Worm (Caenorhabditis elegans) whole organism, L1 larva: ENCODE results near the gene T01D3.3.

Source experiments
- C04F5.9 ChIP-seq: sonication (generic microtip); optimal IDR thresholded peaks from 2 replicates; lab custom pipeline; 2016; ENCODE audit warnings: missing genetic modification characterization, missing compliant biosample characterization
- C16A3.4 ChIP-seq: fragments of 150-350 bp; optimal IDR thresholded peaks from 2 replicates; lab custom pipeline; 2014; ENCODE audit warnings: missing biosample characterization, missing genetic modification characterization
- F16B12.6 ChIP-seq: fragments of 150-350 bp; optimal IDR thresholded peaks from 2 replicates; lab custom pipeline; 2014; ENCODE audit warnings: missing biosample characterization, missing genetic modification characterization
- Y116A8C.19 ChIP-seq: sonication (generic microtip); optimal IDR thresholded peaks from 2 replicates; lab custom pipeline; 2016; ENCODE audit warnings: missing compliant biosample characterization, missing genetic modification characterization, borderline replicate concordance
- aha-1 ChIP-seq: fragments of 150-350 bp; optimal IDR thresholded peaks from 2 replicates; lab custom pipeline; 2014; ENCODE audit warnings: missing biosample characterization, missing genetic modification characterization
- aly-2 ChIP-seq: fragments of 150-350 bp; optimal IDR thresholded peaks from 2 replicates; lab custom pipeline; 2014; ENCODE audit warnings: missing biosample characterization, missing genetic modification characterization
- ama-1 ChIP-seq: fragments of 150-350 bp; optimal IDR thresholded peaks from 2 replicates; lab custom pipeline; 2014
- ceh-8 ChIP-seq: fragments of 200-800 bp; sonication (Bioruptor generic); optimal IDR thresholded peaks from 2 replicates; lab custom pipeline; 2018; ENCODE audit warnings: mild to moderate bottlenecking, missing genetic modification characterization, moderate library complexity, missing compliant biosample characterization
- ceh-82 ChIP-seq, 3 experiments: fragments of 150-350 bp in 1 of 3; sonication (generic microtip) in 2 of 3; optimal IDR thresholded peaks; 2 replicates each; lab custom pipeline; 2014 to 2017; ENCODE audit warnings: missing biosample characterization in 3 of 3, missing genetic modification characterization in 3 of 3
- ceh-90 ChIP-seq: sonication (generic microtip); optimal IDR thresholded peaks from 2 replicates; lab custom pipeline; 2016; ENCODE audit warnings: missing genetic modification characterization, missing compliant biosample characterization
- dsc-1 ChIP-seq: sonication (generic microtip); optimal IDR thresholded peaks from 2 replicates; lab custom pipeline; 2016; ENCODE audit warnings: mild to moderate bottlenecking, missing genetic modification characterization, missing compliant biosample characterization
- efl-1 ChIP-seq, 4 experiments: fragments of 150-350 bp; optimal IDR thresholded peaks in 3 of 4; peaks in 1 of 4; 1 replicate in 1 of 4; 2 replicates in 3 of 4; lab custom pipeline; 2014; ENCODE audit warnings: missing biosample characterization in 2 of 4, missing genetic modification characterization in 2 of 4, missing genetic modification reagents in 2 of 4
- egl-13 ChIP-seq: sonication (generic microtip); optimal IDR thresholded peaks from 2 replicates; lab custom pipeline; 2016; ENCODE audit warnings: missing genotype, missing genetic modification reagents, missing genetic modification characterization, missing compliant biosample characterization
- elt-2 ChIP-seq: sonication (generic microtip); optimal IDR thresholded peaks from 2 replicates; lab custom pipeline; 2016; ENCODE audit warnings: missing genetic modification characterization, mild to moderate bottlenecking, inconsistent platforms, missing compliant biosample characterization, missing genetic modification reagents
- fkh-4 ChIP-seq: sonication (generic microtip); optimal IDR thresholded peaks from 2 replicates; lab custom pipeline; 2016; ENCODE audit warnings: missing compliant biosample characterization, missing genetic modification characterization, borderline replicate concordance
- fos-1 ChIP-seq: fragments of 150-350 bp; optimal IDR thresholded peaks from 2 replicates; lab custom pipeline; 2014; ENCODE audit warnings: missing biosample characterization, missing genetic modification characterization
- grh-1 ChIP-seq: fragments of 200-800 bp; sonication (Bioruptor generic); IDR thresholded peaks from 2 replicates; pipeline ENCODE4 v1.3.6; 2022; ENCODE audit warnings: missing genetic modification reagents, missing genetic modification characterization, missing compliant biosample characterization
- hlh-17 ChIP-seq: fragments of 200-800 bp; sonication (Bioruptor generic); optimal IDR thresholded peaks from 2 replicates; lab custom pipeline; 2018; ENCODE audit warnings: missing genetic modification characterization, mild to moderate bottlenecking, missing compliant biosample characterization, moderate library complexity, borderline replicate concordance
- hlh-4 ChIP-seq: sonication (generic microtip); optimal IDR thresholded peaks from 2 replicates; lab custom pipeline; 2016; ENCODE audit warnings: mild to moderate bottlenecking, missing genetic modification characterization, missing compliant biosample characterization
- hpl-2 ChIP-seq: fragments of 150-350 bp; optimal IDR thresholded peaks from 2 replicates; lab custom pipeline; 2014; ENCODE audit warnings: missing biosample characterization, missing genetic modification reagents, missing genetic modification characterization
- irx-1 ChIP-seq: sonication (generic microtip); optimal IDR thresholded peaks from 2 replicates; lab custom pipeline; 2016; ENCODE audit warnings: missing genetic modification characterization, missing compliant biosample characterization
- isw-1 ChIP-seq: fragments of 200-800 bp; sonication (Bioruptor generic); IDR thresholded peaks from 2 replicates; pipeline ENCODE4 v1.3.6; 2022; ENCODE audit warnings: missing genetic modification characterization, missing compliant biosample characterization
- jun-1 ChIP-seq: fragments of 150-350 bp; optimal IDR thresholded peaks from 2 replicates; lab custom pipeline; 2014; ENCODE audit warnings: missing biosample characterization, missing genetic modification reagents, missing genetic modification characterization
- lin-15B ChIP-seq: fragments of 150-350 bp; sonication (generic microtip); optimal IDR thresholded peaks from 3 replicates; lab custom pipeline; 2014; ENCODE audit warnings: missing biosample characterization, missing genetic modification characterization
- lin-35 ChIP-seq, 2 experiments: fragments of 150-350 bp; optimal IDR thresholded peaks; 2 replicates each; lab custom pipeline; 2014; ENCODE audit warnings: missing biosample characterization in 2 of 2, missing genetic modification characterization in 2 of 2, missing genetic modification reagents in 2 of 2
- lin-39 ChIP-seq: fragments of 150-350 bp; optimal IDR thresholded peaks from 2 replicates; lab custom pipeline; 2014; ENCODE audit warnings: missing biosample characterization, missing genetic modification reagents, missing genetic modification characterization
- lir-3 ChIP-seq: sonication (generic microtip); optimal IDR thresholded peaks from 2 replicates; lab custom pipeline; 2016; ENCODE audit warnings: mild to moderate bottlenecking, missing genetic modification characterization, moderate library complexity, missing compliant biosample characterization; ENCODE audit not compliant: poor library complexity
- lsy-2 ChIP-seq, 2 experiments: fragments of 150-350 bp; optimal IDR thresholded peaks; 2 replicates each; lab custom pipeline; 2014; ENCODE audit warnings: missing biosample characterization in 2 of 2, missing genetic modification characterization in 2 of 2
- mdl-1 ChIP-seq, 2 experiments: fragments of 150-350 bp; optimal IDR thresholded peaks; 2 replicates each; lab custom pipeline; 2014 to 2017; ENCODE audit warnings: missing biosample characterization in 2 of 2, missing genetic modification characterization in 2 of 2, inconsistent platforms in 1 of 2
- mep-1 ChIP-seq: fragments of 150-350 bp; optimal IDR thresholded peaks from 2 replicates; lab custom pipeline; 2014; ENCODE audit warnings: missing biosample characterization, missing genetic modification characterization
- nhr-11 ChIP-seq: fragments of 150-350 bp; optimal IDR thresholded peaks from 2 replicates; lab custom pipeline; 2014; ENCODE audit warnings: missing biosample characterization, missing genetic modification characterization
- nhr-12 ChIP-seq: sonication (generic microtip); optimal IDR thresholded peaks from 2 replicates; lab custom pipeline; 2017; ENCODE audit warnings: missing biosample characterization, missing genetic modification characterization
- nhr-19 ChIP-seq: fragments of 200-800 bp; sonication (Bioruptor generic); conservative IDR thresholded peaks from 2 replicates; pipeline ENCODE4 v1.3.6; 2022; ENCODE audit warnings: missing genetic modification characterization, missing compliant biosample characterization
- nhr-237 ChIP-seq: fragments of 150-350 bp; optimal IDR thresholded peaks from 2 replicates; lab custom pipeline; 2014; ENCODE audit warnings: missing biosample characterization, missing genetic modification characterization
- nhr-47 ChIP-seq: sonication (generic microtip); optimal IDR thresholded peaks from 2 replicates; lab custom pipeline; 2016; ENCODE audit warnings: mild to moderate bottlenecking, missing genetic modification characterization, moderate library complexity, missing compliant biosample characterization
- nhr-76 ChIP-seq: sonication (generic microtip); optimal IDR thresholded peaks from 2 replicates; lab custom pipeline; 2017; ENCODE audit warnings: missing biosample characterization, missing genetic modification characterization
- nhr-77 ChIP-seq: fragments of 150-350 bp; optimal IDR thresholded peaks from 2 replicates; lab custom pipeline; 2014; ENCODE audit warnings: missing biosample characterization, missing genetic modification characterization
- pag-3 ChIP-seq: sonication (generic microtip); optimal IDR thresholded peaks from 2 replicates; lab custom pipeline; 2017; ENCODE audit warnings: missing genetic modification characterization, mild to moderate bottlenecking, missing compliant biosample characterization, antibody characterized with exemption, borderline replicate concordance; ENCODE audit not compliant: insufficient read depth
- rnt-1 ChIP-seq: sonication (generic microtip); optimal IDR thresholded peaks from 2 replicates; lab custom pipeline; 2016; ENCODE audit warnings: mild to moderate bottlenecking, missing genetic modification characterization, moderate library complexity, missing compliant biosample characterization
- skn-1 ChIP-seq: fragments of 150-350 bp; optimal IDR thresholded peaks from 2 replicates; lab custom pipeline; 2014; ENCODE audit warnings: missing biosample characterization, missing genetic modification characterization
- snu-23 ChIP-seq: sonication (generic microtip); optimal IDR thresholded peaks from 2 replicates; lab custom pipeline; 2016; ENCODE audit warnings: missing genetic modification characterization, missing compliant biosample characterization
- sox-4 ChIP-seq: sonication (generic microtip); optimal IDR thresholded peaks from 2 replicates; lab custom pipeline; 2016; ENCODE audit warnings: missing genetic modification characterization, missing compliant biosample characterization
- sptf-1 ChIP-seq: fragments of 150-350 bp; optimal IDR thresholded peaks from 2 replicates; lab custom pipeline; 2014; ENCODE audit warnings: missing biosample characterization, missing genetic modification characterization
- sup-37 ChIP-seq: fragments of 200-800 bp; sonication (Bioruptor generic); optimal IDR thresholded peaks from 2 replicates; lab custom pipeline; 2018; ENCODE audit warnings: mild to moderate bottlenecking, missing genetic modification characterization, missing compliant biosample characterization
- swsn-7 ChIP-seq: sonication (generic microtip); optimal IDR thresholded peaks from 2 replicates; lab custom pipeline; 2016; ENCODE audit warnings: missing genetic modification characterization, missing compliant biosample characterization
- tlp-1 ChIP-seq: fragments of 150-350 bp; optimal IDR thresholded peaks from 2 replicates; lab custom pipeline; 2014; ENCODE audit warnings: missing biosample characterization, missing genetic modification characterization
- unc-86 ChIP-seq: sonication (generic microtip); optimal IDR thresholded peaks from 2 replicates; lab custom pipeline; 2016; ENCODE audit warnings: missing genetic modification characterization, missing compliant biosample characterization
- zag-1 ChIP-seq: fragments of 150-350 bp; optimal IDR thresholded peaks from 2 replicates; lab custom pipeline; 2014; ENCODE audit warnings: missing biosample characterization, missing genetic modification characterization
- zip-4 ChIP-seq: fragments of 200-800 bp; sonication (Bioruptor generic); optimal IDR thresholded peaks from 2 replicates; lab custom pipeline; 2018; ENCODE audit warnings: mild to moderate bottlenecking, missing genetic modification characterization, moderate library complexity, missing compliant biosample characterization
- ztf-11 ChIP-seq, 2 experiments: sonication (generic microtip); optimal IDR thresholded peaks; 2 replicates each; lab custom pipeline; 2016 to 2017; ENCODE audit warnings: missing genetic modification characterization in 2 of 2, missing biosample characterization in 1 of 2, missing compliant biosample characterization in 1 of 2
- ztf-4 ChIP-seq: fragments of 150-350 bp; optimal IDR thresholded peaks from 2 replicates; lab custom pipeline; 2014; ENCODE audit warnings: missing biosample characterization, missing genetic modification characterization

T01D3.3 gene

ce11 chrV:13656346-13657254 is 47.5 kb upstream of the T01D3.3 start (continued):
- no peak for TF ChIP-seq Y116A8C.19
- no peak for TF ChIP-seq nhr-76 (tag; lab: Kevin White, UChicago)
- no peak for TF ChIP-seq lin-39 (tag; lab: Kevin White, UChicago)
- TF ChIP-seq hpl-2 (GFP tag; lab: Kevin White, UChicago) = no peak
- no peak for TF ChIP-seq lin-15B
- TF ChIP-seq mdl-1 (tag; optimal IDR thresholded peaks at IDR 0.05; lab: Kevin White, UChicago) = peak; percentile 29 to 67
- peak; percentile 51 for TF ChIP-seq ztf-4 (tag; lab: Kevin White, UChicago)
- peak; percentile 46 to 83 for TF ChIP-seq lin-35 (GFP tag; optimal IDR thresholded peaks at IDR 0.05; lab: Kevin White, UChicago)
- TF ChIP-seq dsc-1 = peak; percentile 51
- no peak for TF ChIP-seq nhr-237 (tag; lab: Kevin White, UChicago)
- peak; percentile 25 for TF ChIP-seq C16A3.4
- peak; percentile 57 for TF ChIP-seq grh-1 (GFP tag; lab: Robert Waterston, UW)
- no peak for TF ChIP-seq egl-13 (tag; lab: Kevin White, UChicago)
- peak in 1 of 2 experiments; percentile 27 for TF ChIP-seq efl-1 (optimal IDR thresholded peaks at IDR 0.05; lab: Kevin White, UChicago)
- peak in 1 of 2 experiments; percentile 58 for TF ChIP-seq efl-1 (GFP tag; optimal IDR thresholded peaks at IDR 0.05 in 1 of 2; lab: Kevin White, UChicago)
- peak; percentile 22 for TF ChIP-seq jun-1 (tag; lab: Kevin White, UChicago)
- peak; percentile 80 for TF ChIP-seq elt-2 (tag; lab: Kevin White, UChicago)
- peak; percentile 18 for TF ChIP-seq rnt-1
- TF ChIP-seq nhr-19 (GFP tag; lab: Robert Waterston, UW) = peak; percentile 62
- TF ChIP-seq aha-1 = no peak
- TF ChIP-seq F16B12.6 = no peak
- no peak for TF ChIP-seq ceh-82 (tag; optimal IDR thresholded peaks at IDR 0.05; lab: Kevin White, UChicago)
- no peak for TF ChIP-seq hlh-4 (tag; lab: Kevin White, UChicago)
- no peak for TF ChIP-seq ceh-8 (GFP tag; lab: Kevin White, UChicago)
- TF ChIP-seq nhr-12 (tag; lab: Kevin White, UChicago) = no peak
- no peak for TF ChIP-seq tlp-1 (tag; lab: Kevin White, UChicago)
- TF ChIP-seq fkh-4 = no peak
- TF ChIP-seq aly-2 (tag; lab: Kevin White, UChicago) = no peak
- no peak for TF ChIP-seq isw-1 (GFP tag; lab: Robert Waterston, UW)
- no peak for TF ChIP-seq zag-1 (tag; lab: Kevin White, UChicago)
- peak; percentile 20 for TF ChIP-seq nhr-47 (tag; lab: Kevin White, UChicago)
- no peak for TF ChIP-seq unc-86 (tag; lab: Kevin White, UChicago)
- no peak for TF ChIP-seq pag-3 (tag; lab: Kevin White, UChicago)
- peak; percentile 27 to 46 for TF ChIP-seq lsy-2 (tag; optimal IDR thresholded peaks at IDR 0.05; lab: Kevin White, UChicago)
- TF ChIP-seq mep-1 = peak; percentile 37
- peak; percentile 18 for TF ChIP-seq irx-1
- no peak for TF ChIP-seq ztf-11 (tag; optimal IDR thresholded peaks at IDR 0.05; lab: Kevin White, UChicago)
- TF ChIP-seq ceh-90 (tag; lab: Kevin White, UChicago) = peak; percentile 26
- TF ChIP-seq nhr-77 (tag; lab: Kevin White, UChicago) = no peak
- no peak for TF ChIP-seq sup-37
- TF ChIP-seq skn-1 = no peak
- peak; percentile 70 for TF ChIP-seq snu-23
- TF ChIP-seq swsn-7 = peak; percentile 28
- TF ChIP-seq sox-4 = no peak
- TF ChIP-seq hlh-17 (GFP tag; lab: Kevin White, UChicago) = no peak
- no peak for TF ChIP-seq sptf-1
- peak; percentile 23 for TF ChIP-seq fos-1 (tag; lab: Kevin White, UChicago)
- no peak for TF ChIP-seq nhr-11 (tag; lab: Kevin White, UChicago)
- peak; percentile 19 for TF ChIP-seq lir-3 (tag; lab: Kevin White, UChicago)
- TF ChIP-seq zip-4 = no peak
- TF ChIP-seq ama-1 (lab: Kevin White, UChicago) = peak; percentile 86
- TF ChIP-seq C04F5.9 = no peak
